Fruit fly (Drosophila melanogaster) Kc167 (cell line): ENCODE measurements around the gene CG1324.

Experiments
- Myc ChIP-seq: fragments of >200 bp; optimal IDR thresholded peaks from 2 replicates; lab custom pipeline; 2017; ENCODE audit warnings: missing external identifiers
- Sin3A ChIP-seq: fragments of >200 bp; optimal IDR thresholded peaks from 2 replicates; lab custom pipeline; 2018; ENCODE audit warnings: missing external identifiers
- h ChIP-seq: fragments of >200 bp; optimal IDR thresholded peaks from 3 replicates; lab custom pipeline; 2018; ENCODE audit warnings: missing external identifiers
- insv ChIP-seq: fragments of >200 bp; optimal IDR thresholded peaks from 3 replicates; lab custom pipeline; 2018; ENCODE audit warnings: missing external identifiers
- psq ChIP-seq: fragments of >200 bp; optimal IDR thresholded peaks from 2 replicates; lab custom pipeline; 2017; ENCODE audit warnings: missing external identifiers
- ttk ChIP-seq: sonication (Bioruptor generic); optimal IDR thresholded peaks from 2 replicates; lab custom pipeline; 2017; ENCODE audit warnings: missing external identifiers

DNA sequence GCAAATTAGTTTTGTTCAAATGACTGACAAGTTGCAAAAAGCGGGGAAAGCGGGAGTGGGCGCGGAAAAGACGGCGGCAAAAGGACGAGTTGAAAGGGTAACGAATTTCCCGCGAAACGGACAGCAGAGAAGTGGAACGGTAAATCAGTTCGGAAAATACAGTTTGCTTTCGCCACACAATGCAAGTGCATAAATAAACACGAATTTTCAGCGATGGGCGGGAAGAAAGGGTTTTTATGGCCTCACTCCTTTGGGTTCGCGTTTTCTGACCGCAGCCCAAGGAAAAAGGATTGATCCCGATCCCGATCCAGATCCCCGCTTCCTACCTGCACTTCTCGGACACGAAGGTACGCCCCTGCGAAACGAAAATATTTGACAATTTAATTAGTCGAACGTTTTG lies 22.4 kb downstream of the CG1324 start:
- TF ChIP-seq Sin3A, result no peak
- no peak for TF ChIP-seq insv (lab: Kevin White, UChicago)
- TF ChIP-seq Myc (lab: Kevin White, UChicago), result no peak
- TF ChIP-seq ttk (lab: Kevin White, UChicago), result no peak
- TF ChIP-seq psq (lab: Kevin White, UChicago), result no peak
- no peak for TF ChIP-seq h (lab: Kevin White, UChicago)
